Worm (Caenorhabditis elegans) whole organism, L3 larva: ENCODE results near the gene his-31.

ENCODE experiments used
- nfya-1 ChIP-seq: sonication (generic microtip); optimal IDR thresholded peaks from 2 replicates; lab custom pipeline; 2017; ENCODE audit warnings: missing genetic modification characterization, mild to moderate bottlenecking, missing compliant biosample characterization, antibody characterized with exemption, moderate library complexity; ENCODE audit not compliant: insufficient read depth
- ztf-4 ChIP-seq: fragments of 150-350 bp; optimal IDR thresholded peaks from 2 replicates; lab custom pipeline; 2014; ENCODE audit warnings: missing biosample characterization, missing genetic modification characterization

DNA sequence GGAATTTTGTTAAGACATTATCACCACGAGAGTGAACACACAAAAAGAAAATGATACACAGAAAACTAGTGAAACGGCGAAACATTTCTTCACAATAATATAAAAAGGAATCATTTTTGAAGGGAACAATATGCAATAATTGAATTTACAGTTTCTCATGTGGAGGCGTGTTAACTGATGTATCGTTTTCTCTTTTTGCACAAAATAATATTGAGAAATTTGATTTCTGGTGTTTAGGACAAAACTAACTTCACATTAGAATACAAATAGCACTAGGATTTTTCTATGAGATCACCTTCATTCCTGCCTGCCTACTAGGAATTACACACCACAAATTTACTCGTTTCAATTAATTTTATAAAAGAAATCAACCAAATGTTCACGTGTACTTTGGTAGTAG is 24.7 kb upstream of the his-31 start, which contains the start of gene D2096.13:
- TF ChIP-seq nfya-1 (tag; lab: Kevin White, UChicago), result no peak
- TF ChIP-seq ztf-4 (tag; lab: Kevin White, UChicago), result no peak
